Worm (Caenorhabditis elegans): ENCODE measurements around the gene tsp-3.

tsp-3 gene

DNA sequence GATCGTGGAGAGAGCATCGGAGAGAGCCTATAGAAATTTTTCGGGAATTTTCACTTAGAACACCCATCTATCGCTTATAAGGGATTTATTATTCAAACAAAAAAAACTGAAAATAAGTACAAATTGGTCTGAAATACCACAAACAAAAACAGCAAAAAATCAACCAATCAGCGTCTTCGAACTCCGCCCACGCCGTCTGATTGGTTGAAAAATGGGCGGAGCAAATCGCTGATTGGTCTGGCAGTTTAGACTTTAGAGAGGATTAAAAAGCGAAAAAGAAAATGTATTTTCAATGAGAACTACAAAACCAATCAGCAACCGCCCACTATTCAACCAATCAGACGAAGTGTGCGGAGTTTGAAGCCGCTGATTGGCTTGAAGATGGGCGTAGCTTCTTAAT lies 11.4 kb upstream of the tsp-3 start:
- TF ChIP-seq nfya-1 (tag; optimal IDR thresholded peaks at IDR 0.05; ENCODE audit: insufficient read depth) = peak; percentile 88
- TF ChIP-seq elt-1 (tag; optimal IDR thresholded peaks at IDR 0.05) = no peak

DNA sequence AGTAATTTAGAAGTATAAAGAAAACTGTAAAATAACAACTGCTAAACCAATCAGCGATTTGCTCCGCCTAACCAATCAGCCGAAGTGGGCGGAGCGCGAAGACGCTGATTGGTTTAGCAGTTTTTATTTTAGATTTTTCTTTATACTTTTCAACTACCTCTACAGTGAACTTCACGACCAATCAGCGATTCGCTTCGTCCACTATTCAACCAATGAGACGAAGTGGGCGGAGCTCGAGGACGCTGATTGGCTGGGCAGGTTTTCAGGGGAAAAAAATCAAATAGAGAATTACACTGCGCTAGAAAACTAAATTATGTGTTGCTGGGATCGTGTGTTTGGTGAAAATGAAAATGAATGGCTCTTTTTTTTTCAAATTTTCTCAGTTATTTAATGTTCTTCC lies 10.6 kb upstream of the tsp-3 start:
- no peak for TF ChIP-seq nhr-25 (tag; optimal IDR thresholded peaks at IDR 0.05)
- peak; percentile 92 for TF ChIP-seq nfya-1 (tag; optimal IDR thresholded peaks at IDR 0.05; ENCODE audit: insufficient read depth)

DNA sequence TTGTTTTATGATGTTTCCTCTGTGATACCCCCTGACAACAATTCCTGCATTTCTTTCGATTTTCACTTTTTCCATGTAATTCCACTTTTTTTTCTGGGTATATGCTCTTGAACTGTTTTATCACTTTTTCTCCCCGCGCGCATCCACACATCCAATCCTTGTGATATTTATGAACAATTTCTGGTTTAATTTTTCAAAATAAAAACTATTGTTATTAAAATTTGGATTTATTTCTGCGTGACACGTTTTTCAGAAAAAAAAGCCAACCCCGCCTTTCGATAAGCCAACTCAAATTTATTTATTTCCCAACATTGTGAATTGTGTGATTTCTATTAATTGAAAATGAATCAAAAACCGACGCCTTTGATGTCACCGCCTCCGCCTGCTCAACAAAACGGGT lies 7.8 kb upstream of the tsp-3 start, which contains the start of gene Y39E4B.11:
TSS of gene Y39E4B.11 (plus strand) at position 301 of the 400 bp plus-strand sequence.
- TF ChIP-seq nhr-11 (tag; optimal IDR thresholded peaks at IDR 0.05) (no peak), lin-15B (tag; optimal IDR thresholded peaks at IDR 0.05) (no peak), ztf-4 (tag; optimal IDR thresholded peaks at IDR 0.05) (no peak), fkh-10 (GFP tag; optimal IDR thresholded peaks at IDR 0.05) (no peak), ceh-9 (tag; optimal IDR thresholded peaks at IDR 0.05) (no peak), sea-2 (GFP tag; optimal IDR thresholded peaks at IDR 0.05) (no peak), egl-27 (tag; optimal IDR thresholded peaks at IDR 0.05) (no peak)

DNA sequence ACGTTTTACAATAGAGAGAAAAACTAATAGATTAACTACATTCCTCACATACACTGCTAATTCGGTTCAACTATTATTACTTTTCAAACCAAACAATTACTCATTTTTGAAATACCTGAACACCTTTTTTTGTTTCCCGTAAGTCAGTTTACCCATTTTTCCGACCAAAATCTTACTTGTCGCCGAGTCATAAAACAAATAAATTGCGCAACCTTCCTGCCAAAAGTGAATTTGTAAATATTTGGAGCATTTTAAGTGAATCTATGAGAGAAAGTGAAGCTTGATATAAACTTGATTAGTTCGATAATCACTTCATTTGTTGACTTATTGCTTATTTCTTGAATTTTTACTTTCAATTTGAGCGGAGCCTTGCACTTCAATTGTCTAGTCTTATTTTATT lies 3.5 kb upstream of the tsp-3 start:
- TF ChIP-seq mdl-1 (tag; optimal IDR thresholded peaks at IDR 0.05) (no peak), egl-5 (tag; optimal IDR thresholded peaks at IDR 0.05) (no peak), pha-4 (tag; optimal IDR thresholded peaks at IDR 0.05) (peak; percentile 57), nfya-1 (tag; optimal IDR thresholded peaks at IDR 0.05; ENCODE audit: insufficient read depth) (no peak), daf-12 (tag; optimal IDR thresholded peaks at IDR 0.05) (no peak), elt-2 (tag; optimal IDR thresholded peaks at IDR 0.05) (no peak), nhr-11 (tag; optimal IDR thresholded peaks at IDR 0.05) (no peak)

DNA sequence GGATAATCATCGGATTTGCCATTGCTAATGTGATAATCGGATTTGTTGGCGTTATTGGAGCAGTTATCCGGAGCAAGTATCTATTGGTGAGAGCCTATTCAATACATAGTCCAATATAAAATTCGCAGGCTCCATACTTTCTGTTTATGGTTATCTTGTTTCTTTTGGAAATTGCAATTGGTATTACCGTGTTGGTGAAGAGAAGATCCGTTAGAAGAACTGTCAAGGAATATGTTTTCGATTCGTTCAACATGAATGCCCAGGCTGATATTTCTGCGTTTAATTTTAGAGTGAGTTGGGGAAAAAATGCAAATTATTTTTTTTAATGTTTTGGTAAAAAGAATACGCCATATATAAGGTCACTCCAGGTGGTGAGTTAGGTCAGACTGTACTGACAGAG lies 645 bp downstream of the tsp-3 start:
- TF ChIP-seq nhr-76 (tag; optimal IDR thresholded peaks at IDR 0.05) (no peak), zag-1 (tag; optimal IDR thresholded peaks at IDR 0.05) (no peak), mml-1 (tag; optimal IDR thresholded peaks at IDR 0.05) (no peak), egl-27 (tag; optimal IDR thresholded peaks at IDR 0.05) (no peak), lsy-12 (tag; optimal IDR thresholded peaks at IDR 0.05) (no peak), nhr-67 (tag; optimal IDR thresholded peaks at IDR 0.05) (no peak), ZK546.5 (tag; optimal IDR thresholded peaks at IDR 0.05) (no peak), snpc-4 (tag; optimal IDR thresholded peaks at IDR 0.05) (no peak), jun-1 (tag; optimal IDR thresholded peaks at IDR 0.05) (no peak), nhr-28 (tag; optimal IDR thresholded peaks at IDR 0.05) (no peak), pqm-1 (tag; optimal IDR thresholded peaks at IDR 0.05) (no peak)

DNA sequence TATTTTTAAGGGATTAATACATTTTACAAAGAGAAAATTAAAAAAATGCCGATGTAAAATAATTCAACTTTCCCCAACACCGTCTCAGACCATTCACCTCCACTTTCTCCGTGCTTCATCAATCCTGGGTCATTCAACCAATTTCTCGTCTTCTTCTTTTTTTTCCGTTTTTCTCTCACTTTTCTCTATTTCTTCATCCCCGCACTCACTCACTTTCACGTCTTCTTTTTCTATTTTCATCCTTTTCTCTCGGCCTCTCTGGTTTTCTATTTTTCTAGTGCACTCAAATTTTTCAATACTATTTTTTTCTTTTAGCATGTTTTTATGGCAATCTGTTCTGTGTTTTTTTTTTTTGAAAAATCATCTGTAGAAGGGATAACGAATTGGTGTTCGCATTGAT lies 3.2 kb downstream of the tsp-3 start:
- peak; percentile 30 for TF ChIP-seq nhr-23 (tag; optimal IDR thresholded peaks at IDR 0.05)
- peak; percentile 12 for TF ChIP-seq hmg-11 (tag; optimal IDR thresholded peaks at IDR 0.05)
- TF ChIP-seq tbx-2 (tag; optimal IDR thresholded peaks at IDR 0.05) = no peak
- no peak for TF ChIP-seq eor-1 (tag; optimal IDR thresholded peaks at IDR 0.05)
- peak; percentile 38 for TF ChIP-seq nfya-1 (tag; optimal IDR thresholded peaks at IDR 0.05; ENCODE audit: insufficient read depth)

DNA sequence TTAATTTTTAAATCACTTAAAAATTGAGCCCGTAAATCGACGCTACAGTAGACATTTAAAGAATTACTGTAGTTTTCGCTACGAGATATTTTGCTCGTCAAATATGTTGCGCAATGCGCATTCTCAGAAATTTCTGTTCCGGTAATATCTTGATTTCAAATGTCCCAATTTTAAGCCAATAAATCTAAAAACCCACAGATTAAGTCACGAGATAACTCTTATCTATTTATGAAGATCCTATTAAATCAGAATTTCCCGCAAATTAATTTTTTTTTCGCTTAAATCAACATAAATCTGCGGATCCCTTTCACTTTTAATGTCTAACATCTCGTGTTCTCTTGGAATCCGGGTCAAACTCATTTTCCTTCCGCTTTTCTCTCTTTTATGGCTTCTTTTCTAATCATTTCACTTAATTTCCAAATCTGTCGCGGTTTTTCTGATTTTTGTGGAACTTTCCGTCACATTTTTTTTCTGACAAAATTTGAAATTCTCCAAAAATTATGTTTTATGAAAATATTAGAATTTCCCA lies 4.1 kb downstream of the tsp-3 start:
- TF ChIP-seq jun-1 (tag; optimal IDR thresholded peaks at IDR 0.05) (no peak), nhr-23 (tag; optimal IDR thresholded peaks at IDR 0.05) (peak; percentile 70), fkh-10 (GFP tag; optimal IDR thresholded peaks at IDR 0.05) (no peak)

DNA sequence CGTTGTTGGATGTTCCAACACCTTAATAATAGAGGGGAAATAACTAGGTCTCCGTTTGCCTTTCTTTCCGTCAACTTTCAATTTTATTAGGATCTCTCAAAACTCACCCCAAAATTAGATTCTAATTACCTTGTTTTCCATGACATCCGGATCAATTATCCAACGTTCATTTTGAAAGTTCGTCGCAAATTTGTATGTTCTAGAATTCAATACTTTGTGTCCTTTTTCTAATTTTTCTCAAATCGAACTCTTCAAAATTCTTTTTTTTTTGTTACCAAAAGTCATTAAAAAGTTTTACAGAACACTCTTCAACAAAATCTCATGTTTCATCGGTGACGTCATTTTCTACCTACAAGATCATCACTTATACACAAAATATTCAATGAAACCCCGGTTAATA lies 10.3 kb downstream of the tsp-3 start, which contains the start of gene Y43F4A.1:
TSS of gene Y43F4A.1 (plus strand) at position 301 of the 400 bp plus-strand sequence.
- TF ChIP-seq nhr-23 (tag; optimal IDR thresholded peaks at IDR 0.05) (peak; percentile 4), nhr-28 (tag; optimal IDR thresholded peaks at IDR 0.05) (no peak)
